Worm (Caenorhabditis elegans): ENCODE data around the gene srt-19.
"Not testable (repeated sequence)": the region's sequence is repeated elsewhere in the genome, so short reads cannot be mapped to it uniquely, and the experiment has no call there.

DNA sequence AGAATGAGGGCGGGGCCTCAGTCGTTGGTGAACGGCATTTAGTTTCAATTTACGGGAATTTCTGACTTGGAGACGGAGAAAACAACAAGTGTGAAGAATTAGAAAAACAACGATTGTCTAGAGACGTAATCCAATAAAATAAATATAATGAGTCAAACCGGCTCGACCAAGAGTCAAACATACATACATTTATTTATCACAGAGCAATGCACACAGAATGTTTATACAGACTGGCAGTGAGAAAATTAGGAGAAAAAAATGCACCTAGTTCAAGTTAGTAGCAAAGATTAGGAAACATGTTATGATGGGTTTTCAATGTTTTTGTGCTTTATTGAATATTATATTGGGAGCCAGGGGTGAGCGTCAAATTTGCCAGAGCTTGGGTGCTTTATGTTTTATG, 6.1 kb upstream of the srt-19 start, which contains the start of gene srt-20:
- TF ChIP-seq unc-62 (GFP tag; optimal IDR thresholded peaks at IDR 0.05); fkh-4 (tag; optimal IDR thresholded peaks at IDR 0.05; ENCODE audit: borderline replicate concordance); hlh-4 (tag; optimal IDR thresholded peaks at IDR 0.05); lin-15B (tag; optimal IDR thresholded peaks at IDR 0.05); snpc-4 (tag; optimal IDR thresholded peaks at IDR 0.05); nhr-76 (tag; optimal IDR thresholded peaks at IDR 0.05); elt-3 (tag; optimal IDR thresholded peaks at IDR 0.05); lsy-2 (tag; optimal IDR thresholded peaks at IDR 0.05): not testable (repeated sequence)

Measured in whole organism, L1 larva.